Worm (Caenorhabditis elegans): ENCODE data around the gene F15D4.4.

F15D4.4 gene

DNA sequence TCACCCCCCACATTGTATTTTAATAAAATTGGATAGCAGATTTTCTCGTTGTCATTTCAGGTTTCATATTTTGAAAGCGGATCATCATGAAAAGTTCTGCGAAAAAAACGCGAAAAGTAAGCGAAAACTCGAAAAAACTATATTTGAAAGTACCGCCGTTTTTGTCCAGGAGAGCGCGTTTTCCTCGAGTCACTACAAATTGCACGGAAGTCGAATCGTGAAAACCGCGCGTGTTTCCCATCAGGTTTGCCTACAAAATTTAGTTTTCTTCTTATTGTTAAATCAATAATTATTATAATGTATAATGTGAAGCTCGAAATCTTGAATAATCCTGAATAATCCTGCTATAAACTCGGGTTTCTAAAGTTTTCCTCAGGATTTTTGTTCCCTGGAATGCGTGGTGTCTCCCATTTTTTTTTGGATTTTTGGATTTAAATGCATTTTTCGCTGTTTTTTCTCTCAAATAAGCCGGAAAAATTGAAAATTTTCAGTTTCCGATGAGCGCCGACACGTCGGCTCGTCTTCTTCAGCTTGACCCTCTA lies 43.2 kb downstream of the F15D4.4 start, which contains the start of gene btf-1 (continued):
- no peak for TF ChIP-seq nhr-11 (tag; optimal IDR thresholded peaks at IDR 0.05)
- TF ChIP-seq tbx-2 (tag; optimal IDR thresholded peaks at IDR 0.05): peak; percentile 90
- TF ChIP-seq fkh-10 (GFP tag; optimal IDR thresholded peaks at IDR 0.05): no peak
- TF ChIP-seq ces-1 (GFP tag; optimal IDR thresholded peaks at IDR 0.05): no peak
- peak; percentile 70 for TF ChIP-seq nhr-77 (tag; optimal IDR thresholded peaks at IDR 0.05)
- peak; percentile 23 for TF ChIP-seq aha-1 (tag; optimal IDR thresholded peaks at IDR 0.05)
- peak; percentile 48 for TF ChIP-seq vab-15 (tag; optimal IDR thresholded peaks at IDR 0.05)
- no peak for TF ChIP-seq unc-130 (tag; optimal IDR thresholded peaks at IDR 0.05)
- peak; percentile 94 to 97 for TF ChIP-seq efl-1 (optimal IDR thresholded peaks at IDR 0.05)
- peak; percentile 96 to 100 for TF ChIP-seq efl-1 (GFP tag; optimal IDR thresholded peaks at IDR 0.05 in 1 of 2)
- no peak for TF ChIP-seq mef-2 (tag; optimal IDR thresholded peaks at IDR 0.05)
- peak; percentile 73 for TF ChIP-seq fos-1 (tag; optimal IDR thresholded peaks at IDR 0.05)
- peak; percentile 93 for TF ChIP-seq nhr-71 (tag; optimal IDR thresholded peaks at IDR 0.05)
- no peak for TF ChIP-seq nhr-76 (tag; optimal IDR thresholded peaks at IDR 0.05)
- TF ChIP-seq zip-4 (GFP tag; optimal IDR thresholded peaks at IDR 0.05): peak; percentile 61
- TF ChIP-seq nhr-85 (tag): peak; percentile 97
- TF ChIP-seq fkh-8 (tag; optimal IDR thresholded peaks at IDR 0.05): peak; percentile 94
- TF ChIP-seq ceh-82 (tag; optimal IDR thresholded peaks at IDR 0.05): peak; percentile 6 to 56 (median 32)
- peak; percentile 84 for TF ChIP-seq lir-3 (tag; optimal IDR thresholded peaks at IDR 0.05; ENCODE audit: poor library complexity)
- TF ChIP-seq nhr-90 (tag; optimal IDR thresholded peaks at IDR 0.05; ENCODE audit: poor library complexity): peak; percentile 94
- TF ChIP-seq unc-98 (GFP tag; IDR thresholded peaks at IDR 0.05): peak; percentile 87
- peak; percentile 82 for TF ChIP-seq C04F5.9 (tag; optimal IDR thresholded peaks at IDR 0.05)
- TF ChIP-seq ztf-4 (tag; optimal IDR thresholded peaks at IDR 0.05): peak; percentile 13
- TF ChIP-seq ztf-11 (tag; optimal IDR thresholded peaks at IDR 0.05): peak in 1 of 2 experiments; percentile 85
- TF ChIP-seq F16B12.6 (tag; optimal IDR thresholded peaks at IDR 0.05): no peak
- TF ChIP-seq egl-13 (tag; optimal IDR thresholded peaks at IDR 0.05): peak; percentile 80
- TF ChIP-seq hpl-2 (GFP tag; optimal IDR thresholded peaks at IDR 0.05): peak; percentile 45
- peak; percentile 74 for TF ChIP-seq grh-1 (GFP tag; IDR thresholded peaks at IDR 0.05)
- TF ChIP-seq lin-13 (GFP tag; optimal IDR thresholded peaks at IDR 0.05): peak; percentile 9
- peak; percentile 86 for TF ChIP-seq ama-1 (optimal IDR thresholded peaks at IDR 0.05)
- TF ChIP-seq pag-3 (tag; optimal IDR thresholded peaks at IDR 0.05; ENCODE audit: borderline replicate concordance, insufficient read depth): no peak
- TF ChIP-seq lin-14 (GFP tag; optimal IDR thresholded peaks at IDR 0.05): peak; percentile 88
- TF ChIP-seq skn-1 (tag; optimal IDR thresholded peaks at IDR 0.05): peak; percentile 28
- no peak for TF ChIP-seq ets-5 (GFP tag; IDR thresholded peaks at IDR 0.05)
- TF ChIP-seq C16A3.4 (tag; optimal IDR thresholded peaks at IDR 0.05): peak; percentile 83
- TF ChIP-seq lin-39 (tag; optimal IDR thresholded peaks at IDR 0.05): peak; percentile 60
- TF ChIP-seq sptf-1 (tag; optimal IDR thresholded peaks at IDR 0.05): no peak
- no peak for TF ChIP-seq unc-62 (GFP tag; optimal IDR thresholded peaks at IDR 0.05)
- no peak for TF ChIP-seq alr-1 (tag; optimal IDR thresholded peaks at IDR 0.05; ENCODE audit: borderline replicate concordance)
- TF ChIP-seq pax-3 (tag; optimal IDR thresholded peaks at IDR 0.05): peak; percentile 97
- peak; percentile 78 for TF ChIP-seq elt-2 (tag; optimal IDR thresholded peaks at IDR 0.05)
- TF ChIP-seq nhr-84 (tag; optimal IDR thresholded peaks at IDR 0.05): no peak
- TF ChIP-seq nhr-20 (tag; optimal IDR thresholded peaks at IDR 0.05): peak; percentile 88
- TF ChIP-seq elt-3 (tag; optimal IDR thresholded peaks at IDR 0.05): peak in 2 of 6 experiments; percentile 49 to 74
- peak; percentile 95 to 97 for TF ChIP-seq lin-35 (GFP tag; optimal IDR thresholded peaks at IDR 0.05)
- no peak for TF ChIP-seq ceh-63 (GFP tag; optimal IDR thresholded peaks at IDR 0.05)
- TF ChIP-seq nhr-47 (tag; optimal IDR thresholded peaks at IDR 0.05): peak; percentile 95
- TF ChIP-seq C34B4.2 (tag; optimal IDR thresholded peaks at IDR 0.05): no peak
- peak; percentile 34 for TF ChIP-seq blmp-1 (tag; optimal IDR thresholded peaks at IDR 0.05)
- peak; percentile 84 for TF ChIP-seq mep-1 (tag; optimal IDR thresholded peaks at IDR 0.05)
- TF ChIP-seq hlh-4 (tag; optimal IDR thresholded peaks at IDR 0.05): peak; percentile 69
- peak; percentile 87 for TF ChIP-seq isw-1 (GFP tag; IDR thresholded peaks at IDR 0.05)
- peak; percentile 88 for TF ChIP-seq rnt-1 (tag; optimal IDR thresholded peaks at IDR 0.05)
